Fruit fly (Drosophila melanogaster): ENCODE results near the gene Cad96Cb.

- TF ChIP-seq OdsH (GFP tag; optimal IDR thresholded peaks at IDR 0.05): no peak
- no peak for TF ChIP-seq woc (GFP tag; optimal IDR thresholded peaks at IDR 0.05)
- no peak for TF ChIP-seq HLH106 (tag; optimal IDR thresholded peaks at IDR 0.05)
- no peak for TF ChIP-seq dmrt93B (GFP tag; optimal IDR thresholded peaks at IDR 0.05)
- no peak for TF ChIP-seq Abd-B (GFP tag; optimal IDR thresholded peaks at IDR 0.05)
- no peak for TF ChIP-seq Myc (optimal IDR thresholded peaks at IDR 0.05)
- no peak for TF ChIP-seq sage (GFP tag; optimal IDR thresholded peaks at IDR 0.05)
- TF ChIP-seq CG9705 (GFP tag; optimal IDR thresholded peaks at IDR 0.05): no peak
- no peak for TF ChIP-seq fru (GFP tag; optimal IDR thresholded peaks at IDR 0.05)
- no peak for TF ChIP-seq jim (GFP tag; optimal IDR thresholded peaks at IDR 0.05)
- no peak for TF ChIP-seq dl (GFP tag; optimal IDR thresholded peaks at IDR 0.05; ENCODE audit: insufficient read depth in 1 of 2, partially characterized antibody in 2 of 2)
Observed at dm6 chr3R:25188990-25189389, 43.1 kb downstream of the Cad96Cb start.

Data from whole organism, wandering third instar larva.